Worm (Caenorhabditis elegans) whole organism, L3 larva: ENCODE measurements around the gene cyp-31A5.

Experiments
- fkh-10 ChIP-seq: sonication (generic microtip); optimal IDR thresholded peaks from 2 replicates; lab custom pipeline; 2017; ENCODE audit warnings: missing biosample characterization, missing genetic modification reagents, missing genetic modification characterization
- nfya-1 ChIP-seq: sonication (generic microtip); optimal IDR thresholded peaks from 2 replicates; lab custom pipeline; 2017; ENCODE audit warnings: missing genetic modification characterization, mild to moderate bottlenecking, missing compliant biosample characterization, antibody characterized with exemption, moderate library complexity; ENCODE audit not compliant: insufficient read depth

- TF ChIP-seq fkh-10 (GFP tag; lab: Kevin White, UChicago) (no peak), nfya-1 (tag; lab: Kevin White, UChicago) (no peak)
Measured at ce11 chrIV:13356005-13356404, 45.1 kb upstream of the cyp-31A5 start.
